Worm (Caenorhabditis elegans) whole organism, L4 larva: ENCODE results near the gene far-4.

Source experiments
- F26F4.8 ChIP-seq: fragments of 200-800 bp; sonication (Bioruptor generic); conservative IDR thresholded peaks from 2 replicates; pipeline ENCODE4 v1.3.6; 2022; ENCODE audit warnings: missing genetic modification characterization, missing compliant biosample characterization
- T20F7.1 ChIP-seq: fragments of 200-800 bp; sonication (Bioruptor generic); optimal IDR thresholded peaks from 2 replicates; lab custom pipeline; 2018; ENCODE audit warnings: mild to moderate bottlenecking, missing genetic modification characterization, missing compliant biosample characterization
- Y105C5A.15 ChIP-seq: fragments of 200-800 bp; sonication (Bioruptor generic); IDR thresholded peaks from 2 replicates; pipeline ENCODE4 v1.3.6; 2022; ENCODE audit warnings: missing genetic modification characterization, missing compliant biosample characterization
- Y48G9A.11 ChIP-seq: fragments of 200-800 bp; sonication (Bioruptor generic); IDR thresholded peaks from 2 replicates; pipeline ENCODE4 v1.3.6; 2022; ENCODE audit warnings: missing genetic modification reagents, missing genetic modification characterization, missing compliant biosample characterization
- aha-1 ChIP-seq: fragments of 150-350 bp; peaks from one replicate; lab custom pipeline; 2014; ENCODE audit warnings: missing biosample characterization, missing genetic modification characterization
- aly-2 ChIP-seq: sonication (generic microtip); optimal IDR thresholded peaks from 2 replicates; lab custom pipeline; 2018; ENCODE audit warnings: missing biosample characterization, missing genetic modification characterization
- ceh-32 ChIP-seq: sonication (generic microtip); optimal IDR thresholded peaks from 2 replicates; lab custom pipeline; 2016; ENCODE audit warnings: mild to moderate bottlenecking, missing genetic modification characterization, missing compliant biosample characterization; ENCODE audit not compliant: poor library complexity
- ceh-44 ChIP-seq: fragments of 200-800 bp; sonication (Bioruptor generic); IDR thresholded peaks from 2 replicates; pipeline ENCODE4 v1.3.6; 2022; ENCODE audit warnings: missing genetic modification reagents, missing genetic modification characterization, missing compliant biosample characterization
- daf-16 ChIP-seq, 3 experiments: sonication (generic microtip); optimal IDR thresholded peaks; 2 replicates each; lab custom pipeline; 2016 to 2017; ENCODE audit warnings: missing genetic modification characterization in 3 of 3, missing genetic modification reagents in 3 of 3, mild to moderate bottlenecking in 2 of 3, missing compliant biosample characterization in 2 of 3, missing biosample characterization in 1 of 3, moderate library complexity in 1 of 3
- dmd-6 ChIP-seq: fragments of 200-800 bp; sonication (Bioruptor generic); IDR thresholded peaks from 2 replicates; pipeline ENCODE4 v1.3.6; 2022; ENCODE audit warnings: missing genetic modification reagents, missing genetic modification characterization, missing compliant biosample characterization
- dmd-8 ChIP-seq: fragments of 200-800 bp; sonication (Bioruptor generic); IDR thresholded peaks from 2 replicates; pipeline ENCODE4 v1.3.6; 2022; ENCODE audit warnings: missing genetic modification characterization, missing compliant biosample characterization
- dpl-1 ChIP-seq: fragments of 150-350 bp; optimal IDR thresholded peaks from 2 replicates; lab custom pipeline; 2014; ENCODE audit warnings: missing biosample characterization, missing genetic modification reagents, missing genetic modification characterization
- dve-1 ChIP-seq: sonication (generic microtip); optimal IDR thresholded peaks from 2 replicates; lab custom pipeline; 2017; ENCODE audit warnings: antibody characterized with exemption, mild to moderate bottlenecking, missing genetic modification characterization, missing compliant biosample characterization; ENCODE audit not compliant: insufficient read depth
- hif-1 ChIP-seq, 2 experiments: sonication (generic microtip); optimal IDR thresholded peaks; 2 replicates each; lab custom pipeline; 2016 to 2017; ENCODE audit warnings: missing compliant biosample characterization in 2 of 2, missing genetic modification characterization in 2 of 2, missing genetic modification reagents in 2 of 2, missing genotype in 2 of 2, mild to moderate bottlenecking in 1 of 2
- hlh-30 ChIP-seq: sonication (generic microtip); optimal IDR thresholded peaks from 2 replicates; lab custom pipeline; 2017; ENCODE audit warnings: antibody characterized with exemption, mild to moderate bottlenecking, missing genetic modification characterization, missing compliant biosample characterization; ENCODE audit not compliant: insufficient read depth
- lin-15B ChIP-seq: fragments of 150-350 bp; sonication (generic microtip); optimal IDR thresholded peaks from 3 replicates; lab custom pipeline; 2014; ENCODE audit warnings: missing biosample characterization, missing genetic modification characterization
- lin-29 ChIP-seq: fragments of 200-800 bp; sonication (Bioruptor generic); IDR thresholded peaks from 2 replicates; pipeline ENCODE4 v1.3.6; 2022; ENCODE audit warnings: missing genetic modification reagents, missing genetic modification characterization, missing compliant biosample characterization
- lsy-2 ChIP-seq, 2 experiments: fragments of 150-350 bp in 1 of 2; sonication (generic microtip) in 1 of 2; optimal IDR thresholded peaks; 2 replicates each; lab custom pipeline; 2014 to 2017; ENCODE audit warnings: missing biosample characterization in 2 of 2, missing genetic modification characterization in 2 of 2
- mdl-1 ChIP-seq, 2 experiments: fragments of 150-350 bp in 1 of 2; sonication (generic microtip) in 1 of 2; optimal IDR thresholded peaks; 2 replicates each; lab custom pipeline; 2014 to 2017; ENCODE audit warnings: missing biosample characterization in 2 of 2, missing genetic modification characterization in 2 of 2
- mep-1 ChIP-seq: fragments of 150-350 bp; sonication (generic microtip); optimal IDR thresholded peaks from 3 replicates; lab custom pipeline; 2014; ENCODE audit warnings: missing biosample characterization, missing genetic modification characterization
- mes-2 ChIP-seq: sonication (generic microtip); optimal IDR thresholded peaks from 2 replicates; lab custom pipeline; 2016; ENCODE audit warnings: missing genotype, mild to moderate bottlenecking, missing genetic modification characterization, missing compliant biosample characterization; ENCODE audit not compliant: poor library complexity, severe bottlenecking
- mxl-3 ChIP-seq: fragments of 200-800 bp; sonication (Bioruptor generic); optimal IDR thresholded peaks from 2 replicates; lab custom pipeline; 2018; ENCODE audit warnings: mild to moderate bottlenecking, missing genetic modification characterization, missing compliant biosample characterization
- nhr-111 ChIP-seq: fragments of 200-800 bp; sonication (Bioruptor generic); optimal IDR thresholded peaks from 2 replicates; lab custom pipeline; 2018; ENCODE audit warnings: mild to moderate bottlenecking, missing genetic modification characterization, missing compliant biosample characterization
- nhr-28 ChIP-seq: fragments of 150-350 bp; optimal IDR thresholded peaks from 2 replicates; lab custom pipeline; 2014; ENCODE audit warnings: missing biosample characterization, missing genetic modification characterization
- nhr-6 ChIP-seq: fragments of 150-350 bp; optimal IDR thresholded peaks from 2 replicates; lab custom pipeline; 2014; ENCODE audit warnings: missing biosample characterization, missing genetic modification characterization
- nhr-76 ChIP-seq: fragments of 150-350 bp; optimal IDR thresholded peaks from 2 replicates; lab custom pipeline; 2014; ENCODE audit warnings: missing biosample characterization, missing genetic modification characterization
- spr-1 ChIP-seq: sonication (generic microtip); optimal IDR thresholded peaks from 2 replicates; lab custom pipeline; 2016; ENCODE audit warnings: mild to moderate bottlenecking, missing genetic modification characterization, missing compliant biosample characterization
- unc-62 ChIP-seq, 3 experiments: fragments of 150-350 bp in 1 of 3; sonication (generic microtip); optimal IDR thresholded peaks in 2 of 3; peaks in 1 of 3; 1 replicate in 1 of 3; 2 replicates in 2 of 3; lab custom pipeline; 2014 to 2017; ENCODE audit warnings: missing biosample characterization in 3 of 3, missing genetic modification characterization in 3 of 3, missing genetic modification reagents in 3 of 3, missing genotype in 1 of 3
- vab-7 ChIP-seq: fragments of 200-800 bp; sonication (Bioruptor generic); IDR thresholded peaks from 2 replicates; pipeline ENCODE4 v1.3.6; 2022; ENCODE audit warnings: missing genetic modification reagents, missing genetic modification characterization, missing compliant biosample characterization
- ztf-11 ChIP-seq: fragments of 150-350 bp; optimal IDR thresholded peaks from 2 replicates; lab custom pipeline; 2014; ENCODE audit warnings: missing biosample characterization, missing genetic modification characterization
- ztf-7 ChIP-seq: fragments of 150-350 bp; optimal IDR thresholded peaks from 2 replicates; lab custom pipeline; 2014; ENCODE audit warnings: missing biosample characterization, missing genetic modification characterization

The far-4 gene

ce11 chrV:12961085-12961560, 38.3 kb downstream of the far-4 start, which contains the start of gene mpst-7:
TSS of gene mpst-7 (minus strand) at chrV:12961135.
- TF ChIP-seq lin-29 (GFP tag; lab: Robert Waterston, UW) (no peak), aly-2 (tag; lab: Kevin White, UChicago) (no peak), Y105C5A.15 (GFP tag; lab: Robert Waterston, UW) (no peak), unc-62 (GFP tag; optimal IDR thresholded peaks at IDR 0.05 in 1 of 2; lab: Kevin White, UChicago) (peak in 1 of 2 experiments; percentile 25), unc-62 (tag; optimal IDR thresholded peaks at IDR 0.05; lab: Kevin White, UChicago) (no peak), nhr-28 (tag; lab: Kevin White, UChicago) (peak; percentile 12), dpl-1 (GFP tag; lab: Kevin White, UChicago) (no peak)

- TF ChIP-seq mep-1 (tag; lab: Kevin White, UChicago) (no peak), Y105C5A.15 (GFP tag; lab: Robert Waterston, UW) (no peak), F26F4.8 (GFP tag; lab: Robert Waterston, UW) (no peak), ztf-7 (tag; lab: Kevin White, UChicago) (no peak), ceh-32 (tag; lab: Kevin White, UChicago) (no peak), spr-1 (tag; lab: Kevin White, UChicago) (no peak), nhr-76 (tag; lab: Kevin White, UChicago) (no peak), mxl-3 (GFP tag; lab: Kevin White, UChicago) (no peak), aha-1 (tag; lab: Kevin White, UChicago) (peak; percentile 76), mdl-1 (tag; optimal IDR thresholded peaks at IDR 0.05; lab: Kevin White, UChicago) (no peak), vab-7 (GFP tag; lab: Robert Waterston, UW) (no peak), unc-62 (GFP tag; optimal IDR thresholded peaks at IDR 0.05 in 1 of 2; lab: Kevin White, UChicago) (peak in 1 of 2 experiments; percentile 77), unc-62 (tag; optimal IDR thresholded peaks at IDR 0.05; lab: Kevin White, UChicago) (no peak), ceh-44 (GFP tag; lab: Robert Waterston, UW) (no peak)
These were observed 45.2 kb downstream of the far-4 start for ce11 chrV:12954261-12954660.

ce11 chrV:12953702-12954101, 45.8 kb downstream of the far-4 start, which contains the start of gene eif-3.K:
TSS of gene eif-3.K (plus strand) at chrV:12954002.
- peak in 1 of 2 experiments; percentile 24 for TF ChIP-seq unc-62 (GFP tag; optimal IDR thresholded peaks at IDR 0.05 in 1 of 2; lab: Kevin White, UChicago)
- no peak for TF ChIP-seq unc-62 (tag; optimal IDR thresholded peaks at IDR 0.05; lab: Kevin White, UChicago)
- no peak for TF ChIP-seq Y48G9A.11 (GFP tag; lab: Robert Waterston, UW)

ce11 chrV:12952287-12952686, 47.2 kb downstream of the far-4 start, which contains the start of gene pqn-68:
TSS of gene pqn-68 (plus strand) at chrV:12952636.
- TF ChIP-seq nhr-6 (tag; lab: Kevin White, UChicago) (peak; percentile 80), lin-15B (tag; lab: Kevin White, UChicago) (no peak), hlh-30 (tag; lab: Kevin White, UChicago) (peak; percentile 8), ztf-11 (tag; lab: Kevin White, UChicago) (no peak), daf-16 (GFP tag; optimal IDR thresholded peaks at IDR 0.05; lab: Kevin White, UChicago) (no peak), daf-16 (tag; optimal IDR thresholded peaks at IDR 0.05; lab: Kevin White, UChicago) (peak; percentile 6), hif-1 (tag; optimal IDR thresholded peaks at IDR 0.05; lab: Kevin White, UChicago) (peak in 1 of 2 experiments; percentile 8), nhr-111 (GFP tag; lab: Kevin White, UChicago) (no peak), dpl-1 (GFP tag; lab: Kevin White, UChicago) (peak; percentile 25), aha-1 (tag; lab: Kevin White, UChicago) (peak; percentile 71), T20F7.1 (GFP tag; lab: Kevin White, UChicago) (peak; percentile 92), dmd-6 (GFP tag; lab: Robert Waterston, UW) (no peak), mes-2 (tag; lab: Kevin White, UChicago) (peak; percentile 85), lsy-2 (tag; optimal IDR thresholded peaks at IDR 0.05; lab: Kevin White, UChicago) (peak in 1 of 2 experiments; percentile 55), dmd-8 (GFP tag; lab: Robert Waterston, UW) (no peak), dve-1 (peak; percentile 17)
- TF ChIP-seq, all 104 proteins: peak for 10
